Fruit fly (Drosophila melanogaster): ENCODE measurements around the gene CG8012.

DNA sequence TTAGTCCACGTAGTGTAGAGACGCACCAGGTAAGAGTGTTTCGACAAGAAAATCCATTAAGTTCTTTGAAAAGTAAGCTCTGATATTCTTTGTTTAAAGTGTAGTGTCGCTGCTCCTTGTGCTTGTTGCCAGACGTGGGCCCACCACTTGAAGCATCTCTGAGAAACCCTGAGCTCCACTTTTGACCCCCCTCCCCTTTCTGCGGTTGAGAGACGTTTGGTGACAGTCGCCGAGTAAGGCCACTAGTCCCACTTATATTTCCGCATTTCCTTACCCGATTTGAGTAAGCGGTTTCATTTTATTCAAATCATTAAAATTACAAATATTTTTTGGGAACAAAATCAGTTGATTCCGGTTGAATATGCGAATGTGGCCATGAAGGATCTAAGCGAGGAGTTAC lies 3.5 kb upstream of the CG8012 start, which contains the start of gene CG8006:
- TF ChIP-seq jim (GFP tag; optimal IDR thresholded peaks at IDR 0.05): no peak
- TF ChIP-seq Dfd (GFP tag; optimal IDR thresholded peaks at IDR 0.05): no peak
- TF ChIP-seq usp (GFP tag; optimal IDR thresholded peaks at IDR 0.05): no peak
- no peak for TF ChIP-seq CG32264 (GFP tag; optimal IDR thresholded peaks at IDR 0.05)
- TF ChIP-seq GATAd (GFP tag; optimal IDR thresholded peaks at IDR 0.05): no peak
- TF ChIP-seq fru (GFP tag; optimal IDR thresholded peaks at IDR 0.05): no peak

Data from whole organism, wandering third instar larva.